Worm (Caenorhabditis elegans): ENCODE data around the gene C03C10.7.

DNA sequence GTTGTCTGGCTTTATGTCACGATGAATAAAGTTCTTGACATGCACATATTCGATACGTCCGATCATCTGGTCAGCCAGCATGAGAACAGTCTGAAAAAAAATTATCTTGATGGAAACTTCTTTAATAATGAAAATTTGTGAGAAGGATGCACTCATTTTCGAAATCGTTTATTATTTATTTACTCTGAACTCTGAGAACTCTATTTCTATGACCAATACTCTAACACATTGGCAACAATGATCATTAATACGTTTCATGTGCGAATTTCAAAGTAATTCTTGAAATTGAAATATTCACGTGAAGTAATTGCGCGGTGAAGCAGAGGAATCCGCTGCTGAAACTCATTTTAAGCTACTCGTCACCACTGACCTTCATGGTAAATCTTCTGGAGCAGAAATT, 10.2 kb upstream of the C03C10.7 start:
- TF ChIP-seq F13C5.2 (tag; optimal IDR thresholded peaks at IDR 0.05) (no peak), ceh-36 (tag; optimal IDR thresholded peaks at IDR 0.05) (no peak), tbx-37 (GFP tag; conservative IDR thresholded peaks at IDR 0.05) (no peak), ama-1 (optimal IDR thresholded peaks at IDR 0.05) (no peak), hmg-4 (GFP tag; optimal IDR thresholded peaks at IDR 0.05) (no peak), B0310.2 (tag; optimal IDR thresholded peaks at IDR 0.05) (no peak), flt-1 (GFP tag; IDR thresholded peaks at IDR 0.05) (no peak)

Measured in whole organism, early embryonic.